Worm (Caenorhabditis elegans) whole organism, midembryonic: ENCODE data around the gene B0507.2.

Experiments used
- T22C8.4 ChIP-seq: fragments of 200-800 bp; sonication (Bioruptor generic); IDR thresholded peaks from 2 replicates; pipeline ENCODE4 v1.3.6; 2022; ENCODE audit warnings: missing genetic modification characterization, missing compliant biosample characterization
- cog-1 ChIP-seq: sonication (generic microtip); optimal IDR thresholded peaks from 2 replicates; lab custom pipeline; 2016; ENCODE audit warnings: missing genetic modification characterization, missing compliant biosample characterization
- flt-1 ChIP-seq: fragments of 200-800 bp; sonication (Bioruptor generic); IDR thresholded peaks from 2 replicates; pipeline ENCODE4 v1.3.6; 2022; ENCODE audit warnings: missing genetic modification characterization, missing compliant biosample characterization
- klf-2 ChIP-seq: fragments of 200-800 bp; sonication (Bioruptor generic); conservative IDR thresholded peaks from 2 replicates; pipeline ENCODE4 v1.3.6; 2022; ENCODE audit warnings: missing genetic modification reagents, missing genetic modification characterization, missing compliant biosample characterization
- med-1 ChIP-seq: sonication (generic microtip); optimal IDR thresholded peaks from 2 replicates; lab custom pipeline; 2017; ENCODE audit warnings: missing genetic modification characterization, mild to moderate bottlenecking, missing compliant biosample characterization, antibody characterized with exemption, missing genetic modification reagents; ENCODE audit not compliant: insufficient read depth
- ref-1 ChIP-seq: fragments of 200-800 bp; sonication (Bioruptor generic); conservative IDR thresholded peaks from 2 replicates; pipeline ENCODE4 v1.3.6; 2022; ENCODE audit warnings: missing genetic modification reagents, missing genetic modification characterization, missing compliant biosample characterization
- tab-1 ChIP-seq: fragments of 200-800 bp; sonication (Bioruptor generic); IDR thresholded peaks from 2 replicates; pipeline ENCODE4 v1.3.6; 2022; ENCODE audit warnings: missing genetic modification characterization, missing compliant biosample characterization
- ztf-23 ChIP-seq: fragments of 200-800 bp; sonication (Bioruptor generic); IDR thresholded peaks from 2 replicates; pipeline ENCODE4 v1.3.6; 2022; ENCODE audit warnings: missing genetic modification reagents, missing genetic modification characterization, missing compliant biosample characterization
- ztf-29 ChIP-seq: fragments of 200-800 bp; sonication (Bioruptor generic); IDR thresholded peaks from 2 replicates; pipeline ENCODE4 v1.3.6; 2022; ENCODE audit warnings: missing genetic modification reagents, missing genetic modification characterization, missing compliant biosample characterization

DNA sequence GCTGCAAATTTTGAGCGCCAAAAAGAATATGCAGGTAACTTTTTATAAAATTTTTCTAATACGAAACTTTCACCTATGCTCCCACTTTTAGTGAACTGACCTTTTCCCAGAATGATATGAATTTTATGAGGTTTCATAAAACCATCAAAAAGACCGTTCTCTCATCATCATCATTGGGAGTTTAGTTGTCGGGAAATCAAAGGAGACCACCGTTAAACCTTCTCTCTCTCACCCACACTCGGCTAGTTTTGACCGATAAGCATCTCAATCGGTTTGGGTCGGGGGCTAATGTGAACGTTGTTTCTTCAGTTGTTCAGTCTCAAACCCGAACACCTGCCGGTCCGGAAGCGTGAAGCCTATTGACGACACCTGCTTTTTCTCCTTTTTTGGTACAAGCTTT is 22.1 kb downstream of the B0507.2 start:
- no peak for TF ChIP-seq klf-2
- no peak for TF ChIP-seq ztf-29 (GFP tag; lab: Robert Waterston, UW)
- TF ChIP-seq T22C8.4 (GFP tag; lab: Robert Waterston, UW): no peak
- TF ChIP-seq tab-1 (GFP tag; lab: Robert Waterston, UW): no peak
- TF ChIP-seq ztf-23 (GFP tag; lab: Robert Waterston, UW): no peak
- TF ChIP-seq cog-1: no peak
- no peak for TF ChIP-seq med-1
- TF ChIP-seq flt-1 (GFP tag; lab: Robert Waterston, UW): no peak
- TF ChIP-seq ref-1 (GFP tag; lab: Robert Waterston, UW): no peak
